Worm (Caenorhabditis elegans): ENCODE results near the gene clec-216.

Gene clec-216

ce11 chrV:7985860-7986259, 33.1 kb upstream of the clec-216 start, which contains the start of gene Y97E10AL.1:
Y97E10AL.1 (plus strand) TSS chrV:7986160.
- TF ChIP-seq madf-6 (GFP tag; IDR thresholded peaks at IDR 0.05) (no peak), F57A8.1 (GFP tag; optimal IDR thresholded peaks at IDR 0.05) (no peak), F22D6.2 (tag; optimal IDR thresholded peaks at IDR 0.05) (no peak), cebp-2 (GFP tag; IDR thresholded peaks at IDR 0.05) (no peak), zfh-2 (GFP tag; conservative IDR thresholded peaks at IDR 0.05) (no peak), hmg-1.2 (GFP tag; IDR thresholded peaks at IDR 0.05) (no peak), C06A6.2 (GFP tag; conservative IDR thresholded peaks at IDR 0.05) (no peak), ztf-6 (GFP tag; IDR thresholded peaks at IDR 0.05) (no peak), aptf-3 (GFP tag; IDR thresholded peaks at IDR 0.05) (no peak)

- no peak for TF ChIP-seq lin-40 (tag; optimal IDR thresholded peaks at IDR 0.05)
- TF ChIP-seq hmg-1.2 (GFP tag; IDR thresholded peaks at IDR 0.05), result no peak; the same call in 1 of the 2 replicates
- no peak for TF ChIP-seq B0035.1 (tag; optimal IDR thresholded peaks at IDR 0.05)
- TF ChIP-seq madf-10 (tag; optimal IDR thresholded peaks at IDR 0.05), result no peak
- no peak for TF ChIP-seq fkh-3 (tag; optimal IDR thresholded peaks at IDR 0.05)
- no peak for TF ChIP-seq attf-6 (GFP tag; IDR thresholded peaks at IDR 0.05)
- TF ChIP-seq rec-8 (tag; optimal IDR thresholded peaks at IDR 0.05), result no peak
- no peak for TF ChIP-seq snpc-1.3 (tag; optimal IDR thresholded peaks at IDR 0.05; ENCODE audit: insufficient read depth)
- no peak for TF ChIP-seq F39B2.1 (GFP tag; IDR thresholded peaks at IDR 0.05)
- TF ChIP-seq B0261.1 (tag; optimal IDR thresholded peaks at IDR 0.05), result no peak
- no peak for TF ChIP-seq snpc-1.1 (tag; optimal IDR thresholded peaks at IDR 0.05; ENCODE audit: insufficient read depth)
- no peak for TF ChIP-seq F57A8.1 (GFP tag; optimal IDR thresholded peaks at IDR 0.05)
- no peak for TF ChIP-seq somi-1 (GFP tag; optimal IDR thresholded peaks at IDR 0.05)
- no peak for TF ChIP-seq B0019.2 (GFP tag; conservative IDR thresholded peaks at IDR 0.05)
- TF ChIP-seq Y67H2A.10 (GFP tag; conservative IDR thresholded peaks at IDR 0.05), result no peak
- no peak for TF ChIP-seq him-1 (tag; optimal IDR thresholded peaks at IDR 0.05)
- peak; percentile 57 for TF ChIP-seq lsl-1 (GFP tag; optimal IDR thresholded peaks at IDR 0.05)
- no peak for TF ChIP-seq ceh-100 (GFP tag; IDR thresholded peaks at IDR 0.05)
- TF ChIP-seq madf-6 (GFP tag; IDR thresholded peaks at IDR 0.05), result no peak
- no peak for TF ChIP-seq ztf-22 (GFP tag; optimal IDR thresholded peaks at IDR 0.05)
- TF ChIP-seq T26A5.8 (tag; optimal IDR thresholded peaks at IDR 0.05), result no peak
- TF ChIP-seq egrh-3 (GFP tag; IDR thresholded peaks at IDR 0.05), result no peak
- no peak for TF ChIP-seq egl-44 (GFP tag; IDR thresholded peaks at IDR 0.05)
- TF ChIP-seq mxl-1 (tag; optimal IDR thresholded peaks at IDR 0.05), result no peak
- no peak for TF ChIP-seq ztf-3 (GFP tag; optimal IDR thresholded peaks at IDR 0.05)
- TF ChIP-seq ceh-27 (GFP tag; optimal IDR thresholded peaks at IDR 0.05), result no peak
- no peak for TF ChIP-seq Y53G8AR.9 (GFP tag; conservative IDR thresholded peaks at IDR 0.05)
- no peak for TF ChIP-seq unc-62 (GFP tag; optimal IDR thresholded peaks at IDR 0.05)
- TF ChIP-seq sdz-38 (tag; optimal IDR thresholded peaks at IDR 0.05), result no peak
- no peak for TF ChIP-seq F33H1.4 (GFP tag; IDR thresholded peaks at IDR 0.05)
- TF ChIP-seq ztf-18 (tag; optimal IDR thresholded peaks at IDR 0.05), result peak; percentile 3
- TF ChIP-seq let-607 (tag; optimal IDR thresholded peaks at IDR 0.05), result no peak
- TF ChIP-seq ets-4 (GFP tag; optimal IDR thresholded peaks at IDR 0.05), result no peak
- TF ChIP-seq hmg-20 (GFP tag; IDR thresholded peaks at IDR 0.05), result no peak
- TF ChIP-seq pha-4 (tag; optimal IDR thresholded peaks at IDR 0.05), result no peak
- no peak for TF ChIP-seq efl-1 (GFP tag; optimal IDR thresholded peaks at IDR 0.05)
- TF ChIP-seq F23B12.7 (tag; optimal IDR thresholded peaks at IDR 0.05; ENCODE audit: insufficient read depth), result peak; percentile 10
- peak; percentile 22 for TF ChIP-seq nhr-80 (tag; optimal IDR thresholded peaks at IDR 0.05)
- no peak for TF ChIP-seq cebp-1 (GFP tag; IDR thresholded peaks at IDR 0.05)
- peak; percentile 46 for TF ChIP-seq cebp-1 (tag; optimal IDR thresholded peaks at IDR 0.05)
Observed at ce11 chrV:7983381-7984052, 30.8 kb upstream of the clec-216 start, which contains the start of the genes natb-1 and abhd-12. natb-1 (minus strand) TSS chrV:7983431. abhd-12 (plus strand) TSS chrV:7983879.

Data from whole organism, young adult.